Worm (Caenorhabditis elegans) whole organism, L4 larva: ENCODE measurements around the gene F07F6.4.

ENCODE experiments used
- jun-1 ChIP-seq: fragments of 150-350 bp; optimal IDR thresholded peaks from 2 replicates; lab custom pipeline; 2014; ENCODE audit warnings: missing biosample characterization, missing genetic modification reagents, missing genetic modification characterization
- nhr-11 ChIP-seq: fragments of 150-350 bp; optimal IDR thresholded peaks from 2 replicates; lab custom pipeline; 2014; ENCODE audit warnings: missing biosample characterization, missing genetic modification characterization
- nhr-25 ChIP-seq: sonication (generic microtip); optimal IDR thresholded peaks from 2 replicates; lab custom pipeline; 2017; ENCODE audit warnings: missing genetic modification characterization, mild to moderate bottlenecking, missing compliant biosample characterization, antibody characterized with exemption, moderate library complexity, borderline replicate concordance; ENCODE audit not compliant: insufficient read depth
- nhr-77 ChIP-seq: fragments of 150-350 bp; optimal IDR thresholded peaks from 2 replicates; lab custom pipeline; 2014; ENCODE audit warnings: missing biosample characterization, missing genetic modification characterization

DNA sequence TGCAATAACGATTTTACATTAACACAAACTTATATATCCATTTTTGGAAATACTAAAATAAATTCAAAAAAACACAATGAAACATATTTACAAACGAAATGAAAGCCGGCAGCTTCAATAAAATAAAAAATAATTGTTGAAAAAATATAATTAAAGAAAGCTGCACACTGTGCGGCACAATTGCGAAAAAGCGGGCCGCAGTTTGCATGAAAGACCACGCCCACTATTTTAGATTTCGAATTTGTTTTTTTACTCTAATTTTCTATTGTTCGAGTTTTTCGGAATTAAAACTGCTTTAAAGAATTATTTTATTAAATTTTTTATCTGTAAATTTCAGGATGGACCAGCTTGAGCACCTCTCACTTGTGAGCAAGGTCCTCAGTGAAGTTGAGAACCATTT is 30.2 kb downstream of the F07F6.4 start, which contains the start of gene mog-5:
- TF ChIP-seq nhr-11 (tag; lab: Kevin White, UChicago) (no peak), nhr-25 (tag; lab: Kevin White, UChicago) (no peak), jun-1 (tag; lab: Kevin White, UChicago) (no peak), nhr-77 (tag; lab: Kevin White, UChicago) (no peak)
